Fruit fly (Drosophila melanogaster) whole organism, pupa: ENCODE measurements around the gene Elovl7.

Experiments used
- CG10348 ChIP-seq: fragments of 200-800 bp; sonication (Bioruptor generic); IDR thresholded peaks from 2 replicates; pipeline ENCODE4 v1.3.6; 2022; ENCODE audit warnings: missing biosample characterization, missing genetic modification characterization
- CG12605 ChIP-seq: fragments of 200-800 bp; sonication (Bioruptor generic); IDR thresholded peaks from 2 replicates; pipeline ENCODE4 v1.3.6; 2022; ENCODE audit warnings: missing biosample characterization, missing genetic modification characterization
- CG13204 ChIP-seq: fragments of 200-800 bp; sonication (Bioruptor generic); optimal IDR thresholded peaks from 2 replicates; lab custom pipeline; 2018; ENCODE audit warnings: missing biosample characterization, mild to moderate bottlenecking, missing genetic modification characterization, moderate library complexity
- CG14655 ChIP-seq: fragments of 200-800 bp; sonication (Bioruptor generic); optimal IDR thresholded peaks from 3 replicates; lab custom pipeline; 2017; ENCODE audit warnings: mild to moderate bottlenecking, missing biosample characterization, missing genetic modification reagents, missing genetic modification characterization
- CG15710 ChIP-seq: fragments of 200-800 bp; sonication (Bioruptor generic); optimal IDR thresholded peaks from 2 replicates; lab custom pipeline; 2018; ENCODE audit warnings: missing biosample characterization, mild to moderate bottlenecking, missing genetic modification characterization, moderate library complexity
- CG17806 ChIP-seq: fragments of 200-800 bp; sonication (Bioruptor generic); optimal IDR thresholded peaks from 2 replicates; lab custom pipeline; 2018; ENCODE audit warnings: missing biosample characterization, mild to moderate bottlenecking, missing genetic modification characterization, moderate library complexity
- CG32121 ChIP-seq: fragments of 200-800 bp; sonication (Bioruptor generic); IDR thresholded peaks from 2 replicates; pipeline ENCODE4 v1.3.6; 2022; ENCODE audit warnings: missing biosample characterization, missing genetic modification characterization
- CG34367 ChIP-seq: fragments of 200-800 bp; sonication (Bioruptor generic); optimal IDR thresholded peaks from 2 replicates; lab custom pipeline; 2018; ENCODE audit warnings: missing biosample characterization, mild to moderate bottlenecking, missing genetic modification characterization
- CG4496 ChIP-seq: fragments of 200-800 bp; sonication (Bioruptor generic); IDR thresholded peaks from 3 replicates; pipeline ENCODE4 v1.3.6; 2022; ENCODE audit warnings: missing biosample characterization, missing genetic modification characterization
- CG8159 ChIP-seq: fragments of 200-800 bp; sonication (Bioruptor generic); optimal IDR thresholded peaks from 3 replicates; lab custom pipeline; 2018; ENCODE audit warnings: missing biosample characterization, mild to moderate bottlenecking, missing genetic modification characterization, moderate library complexity
- CG8301 ChIP-seq: fragments of 200-800 bp; sonication (Bioruptor generic); optimal IDR thresholded peaks from 2 replicates; lab custom pipeline; 2018; ENCODE audit warnings: missing biosample characterization, mild to moderate bottlenecking, missing genetic modification characterization
- CG9948 ChIP-seq: fragments of 200-800 bp; sonication (Bioruptor generic); optimal IDR thresholded peaks from 2 replicates; lab custom pipeline; 2018; ENCODE audit warnings: missing biosample characterization, mild to moderate bottlenecking, missing genetic modification characterization, moderate library complexity
- D1 ChIP-seq: fragments of 200-800 bp; sonication (Bioruptor generic); optimal IDR thresholded peaks from 2 replicates; lab custom pipeline; 2018; ENCODE audit warnings: missing biosample characterization, mild to moderate bottlenecking, missing genetic modification characterization, moderate library complexity
- EcR ChIP-seq: fragments of 200-800 bp; sonication (Bioruptor generic); optimal IDR thresholded peaks from 3 replicates; lab custom pipeline; 2019; ENCODE audit warnings: missing biosample characterization, missing genetic modification characterization, mild to moderate bottlenecking, moderate library complexity, missing genetic modification reagents
- Ets98B ChIP-seq: fragments of 200-800 bp; sonication (Bioruptor generic); IDR thresholded peaks from 2 replicates; pipeline ENCODE4 v1.3.6; 2022; ENCODE audit warnings: missing biosample characterization, missing genetic modification characterization
- Pif1A ChIP-seq: fragments of 200-800 bp; sonication (Bioruptor generic); optimal IDR thresholded peaks from 3 replicates; lab custom pipeline; 2016; ENCODE audit warnings: missing biosample characterization, missing genetic modification characterization
- Pif1B ChIP-seq: fragments of 200-800 bp; sonication (Bioruptor generic); optimal IDR thresholded peaks from 3 replicates; lab custom pipeline; 2016; ENCODE audit warnings: missing biosample characterization, missing genetic modification characterization
- Snoo ChIP-seq: fragments of 200-800 bp; sonication (Bioruptor generic); optimal IDR thresholded peaks from 3 replicates; lab custom pipeline; 2017; ENCODE audit warnings: missing biosample characterization, mild to moderate bottlenecking, missing genetic modification characterization, inconsistent platforms
- fd96Ca ChIP-seq: fragments of 200-800 bp; sonication (Bioruptor generic); IDR thresholded peaks from 3 replicates; pipeline ENCODE4 v1.3.6; 2022; ENCODE audit warnings: missing biosample characterization, missing genetic modification characterization
- gl ChIP-seq: fragments of 200-800 bp; sonication (Bioruptor generic); optimal IDR thresholded peaks from 2 replicates; lab custom pipeline; 2018; ENCODE audit warnings: missing biosample characterization, mild to moderate bottlenecking, missing genetic modification characterization
- rn ChIP-seq: fragments of 200-800 bp; sonication (Bioruptor generic); IDR thresholded peaks from 2 replicates; pipeline ENCODE4 v1.3.6; 2022; ENCODE audit warnings: missing biosample characterization, missing genetic modification characterization

Gene Elovl7

DNA sequence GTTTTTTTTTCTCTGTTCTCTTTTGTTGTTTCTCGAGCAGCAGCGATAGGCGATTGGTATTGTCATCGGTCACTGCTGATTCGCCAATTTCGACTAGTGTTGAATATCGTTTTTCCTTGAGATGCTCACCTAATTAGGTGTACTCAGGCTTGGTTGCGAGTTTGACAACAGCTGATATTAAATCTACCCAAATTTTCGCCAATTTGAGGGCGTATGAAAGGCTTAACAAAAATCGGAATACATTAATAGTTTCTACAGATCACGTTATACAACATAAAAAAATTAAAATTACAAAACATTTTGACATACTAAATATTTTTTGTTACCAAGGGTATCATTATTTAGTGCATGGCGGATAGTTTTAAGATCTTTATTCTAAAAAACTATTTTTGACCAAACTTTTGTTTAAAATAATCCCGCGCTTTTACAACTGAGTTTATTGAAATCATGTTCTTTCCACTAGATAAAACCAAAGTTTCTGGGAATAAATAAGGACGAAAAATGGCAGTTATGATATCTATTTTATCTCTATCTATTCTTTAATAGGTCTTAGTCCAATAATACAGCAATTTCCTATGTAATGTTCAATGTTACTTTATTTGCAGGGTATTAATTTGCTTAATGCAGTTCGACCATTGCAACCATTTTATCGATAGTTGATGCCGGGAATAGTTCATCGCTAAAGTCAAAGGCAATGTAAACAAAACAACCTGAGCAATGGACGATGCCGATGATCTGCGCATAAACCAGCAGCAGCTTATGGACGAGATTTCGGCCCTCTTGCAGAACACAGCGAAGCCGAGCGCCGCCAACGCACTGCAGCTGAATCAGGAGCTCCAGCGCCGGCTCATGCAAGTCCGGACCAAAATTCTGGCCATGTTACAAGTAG, 17.7 kb upstream of the Elovl7 start, which contains the start of the genes CG10435 and Pbp95:
TSS of gene CG10435 (minus strand) at position 81 of the 889 bp plus-strand sequence.
TSS of gene Pbp95 (plus strand) at position 671 of the 889 bp plus-strand sequence.
- TF ChIP-seq CG4496 (GFP tag; lab: Robert Waterston, UW) (peak; percentile 66), CG32121 (GFP tag; lab: Robert Waterston, UW) (no peak), CG17806 (tag; lab: Kevin White, UChicago) (peak; percentile 4), rn (0 out of 2 replicates have a peak, but pooled peaks have one; percentile 11), fd96Ca (GFP tag; lab: Robert Waterston, UW) (peak; percentile 69; the same call in 2 of the 3 replicates), Ets98B (GFP tag; lab: Robert Waterston, UW) (peak; percentile 50), Pif1B (GFP tag; lab: Kevin White, UChicago) (no peak), gl (tag; lab: Kevin White, UChicago) (no peak), CG15710 (tag; lab: Kevin White, UChicago) (no peak), EcR (no peak)

DNA sequence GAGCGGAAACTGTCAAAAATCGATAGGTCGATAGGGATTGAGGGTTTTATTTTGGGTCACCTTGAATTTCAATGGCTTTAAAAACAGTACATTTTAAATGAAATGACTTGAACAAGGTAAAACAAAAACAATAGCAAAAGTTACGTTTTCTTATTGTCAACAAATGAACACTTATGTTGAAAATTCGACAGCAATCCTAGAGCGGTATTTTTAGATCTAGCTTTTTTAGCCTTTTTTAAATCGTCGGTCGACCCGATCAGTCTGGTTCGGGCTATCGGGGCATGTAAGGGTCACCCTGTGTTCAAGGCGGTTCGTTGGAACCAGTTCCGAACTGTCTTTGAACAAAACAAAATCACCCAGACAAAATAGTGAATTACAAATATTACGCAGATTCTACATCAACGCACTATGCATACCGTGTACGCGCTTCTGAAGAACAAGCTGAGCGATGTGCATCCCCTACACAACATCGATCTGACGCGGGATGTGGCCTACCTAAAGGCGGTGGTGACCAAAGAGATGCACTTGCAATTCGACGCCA, 13.5 kb upstream of the Elovl7 start, which contains the start of the genes CG11052 and CG3223:
TSS of gene CG11052 (minus strand) at position 218 of the 541 bp plus-strand sequence.
TSS of gene CG3223 (plus strand) at position 321 of the 541 bp plus-strand sequence.
- TF ChIP-seq Snoo = peak; percentile 17
- TF ChIP-seq Ets98B (GFP tag; lab: Robert Waterston, UW) = 0 out of 2 replicates have a peak, but pooled peaks have one; percentile 6
- peak; percentile 36; the same call in 1 of the 3 replicates for TF ChIP-seq CG4496 (GFP tag; lab: Robert Waterston, UW)
- TF ChIP-seq CG34367 (tag; lab: Kevin White, UChicago) = no peak
- peak; percentile 94 for TF ChIP-seq EcR

DNA sequence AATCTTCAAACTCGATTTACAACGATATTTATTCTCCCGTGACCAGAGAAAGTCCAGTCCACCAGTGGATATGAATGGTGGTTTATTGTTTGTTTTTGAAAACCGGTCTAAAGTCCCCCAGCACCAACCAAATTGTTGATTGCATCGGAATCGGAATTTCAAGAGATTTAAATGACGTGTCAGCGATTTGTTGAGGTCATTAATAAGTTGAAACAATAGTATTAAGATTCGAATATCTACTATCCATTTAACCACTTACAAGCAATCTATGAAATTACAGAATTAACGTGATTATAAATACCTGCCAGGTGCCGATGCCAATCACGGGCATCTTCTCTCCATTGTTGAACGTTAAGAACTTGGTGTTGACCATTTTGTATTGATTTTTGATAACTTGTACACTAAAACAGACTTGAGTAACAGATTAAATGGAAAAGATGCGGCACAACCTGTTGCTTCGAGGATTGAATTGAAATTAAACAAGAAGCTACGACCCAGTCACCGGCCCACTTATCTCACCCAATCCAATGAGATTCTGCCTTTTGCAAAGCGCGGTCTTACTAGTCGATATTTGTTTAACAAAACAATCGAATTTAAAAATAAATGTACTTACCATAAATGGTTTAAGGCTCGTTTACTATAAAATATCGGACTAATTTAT, 12.1 kb upstream of the Elovl7 start, which contains the start of gene CG2767:
TSS of gene CG2767 (minus strand) at position 516 of the 661 bp plus-strand sequence.
- TF ChIP-seq Pif1B (GFP tag; lab: Kevin White, UChicago) = no peak
- no peak for TF ChIP-seq gl (tag; lab: Kevin White, UChicago)
- peak; percentile 54 for TF ChIP-seq EcR
- TF ChIP-seq CG12605 (GFP tag; lab: Robert Waterston, UW) = peak; percentile 87
- TF ChIP-seq, all 21 proteins: peak for 2

DNA sequence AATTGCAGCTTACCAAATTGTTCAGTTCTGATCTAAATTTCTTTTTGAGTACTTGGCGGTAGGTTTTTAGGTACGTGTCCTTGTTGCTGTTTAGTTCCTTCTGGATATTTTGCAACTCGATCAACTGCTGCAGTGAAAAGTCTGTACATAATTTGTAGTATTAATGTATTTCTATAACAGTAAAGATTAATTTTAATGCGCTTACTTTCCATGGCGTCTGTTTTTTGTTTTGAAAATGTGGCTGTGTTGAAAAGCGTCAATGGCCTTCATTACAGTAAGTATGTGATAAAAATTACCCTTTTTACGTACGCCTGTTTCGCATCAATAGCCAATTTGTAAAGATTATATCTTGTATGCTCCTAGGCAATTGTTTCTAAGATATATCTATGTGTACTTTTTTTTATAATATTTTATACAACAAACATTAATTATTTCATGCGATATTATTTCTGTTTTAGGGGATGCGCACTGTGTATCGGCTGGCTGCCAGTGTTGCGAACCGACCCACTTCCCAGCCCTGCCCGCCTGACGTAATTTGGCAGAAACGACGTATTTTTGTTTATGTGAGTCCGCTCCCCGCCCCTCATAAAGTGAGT, 5.5 kb upstream of the Elovl7 start, which contains the start of the genes Kmn2 and CG2698:
TSS of gene Kmn2 (minus strand) at position 236 of the 596 bp plus-strand sequence.
TSS of gene CG2698 (plus strand) at position 489 of the 596 bp plus-strand sequence.
- TF ChIP-seq CG9948 (peak; percentile 93), CG32121 (GFP tag; lab: Robert Waterston, UW) (peak; percentile 97), CG4496 (GFP tag; lab: Robert Waterston, UW) (peak; percentile 99), CG8159 (tag; lab: Kevin White, UChicago) (peak; percentile 96), rn (peak; percentile 97), CG17806 (tag; lab: Kevin White, UChicago) (peak; percentile 93), CG34367 (tag; lab: Kevin White, UChicago) (peak; percentile 92), CG10348 (peak; percentile 93), Pif1B (GFP tag; lab: Kevin White, UChicago) (peak; percentile 94), Ets98B (GFP tag; lab: Robert Waterston, UW) (peak; percentile 97), CG13204 (GFP tag; lab: Kevin White, UChicago) (no peak), Pif1A (peak; percentile 93), Snoo (peak; percentile 95), CG8301 (tag; lab: Kevin White, UChicago) (peak; percentile 94), D1 (peak; percentile 80), fd96Ca (GFP tag; lab: Robert Waterston, UW) (peak; percentile 96), CG12605 (GFP tag; lab: Robert Waterston, UW) (peak; percentile 95), CG14655 (GFP tag; lab: Kevin White, UChicago) (peak; percentile 94), EcR (peak; percentile 61), gl (tag; lab: Kevin White, UChicago) (peak; percentile 79), CG15710 (tag; lab: Kevin White, UChicago) (peak; percentile 95)

DNA sequence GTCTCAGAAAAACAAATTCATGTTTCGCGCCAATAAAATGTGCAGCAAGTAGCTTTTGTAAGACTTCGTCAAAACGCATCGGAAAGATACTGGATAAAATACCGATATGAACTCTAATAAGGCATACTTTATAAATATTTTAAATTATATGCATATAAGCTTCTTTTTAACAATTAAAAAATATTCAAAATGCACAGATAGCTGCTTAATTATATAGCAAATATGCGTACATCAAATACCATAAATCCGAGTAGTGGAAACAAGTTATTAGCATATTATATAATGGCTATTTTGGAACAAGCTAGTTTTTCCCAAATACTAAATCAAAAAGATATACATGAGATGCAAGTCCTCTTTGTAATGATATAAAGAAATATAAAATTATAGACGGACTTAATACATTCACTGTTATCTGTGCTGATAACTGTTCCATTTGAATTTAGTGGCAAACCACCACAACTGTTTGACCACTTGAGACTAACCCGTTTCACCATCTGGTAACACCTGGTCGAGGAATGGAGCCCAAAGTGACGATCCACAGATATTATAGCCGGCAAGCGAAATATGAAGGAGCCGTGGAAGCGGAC, 4.0 kb upstream of the Elovl7 start, which contains the start of gene PIG-H:
TSS of gene PIG-H (plus strand) at position 303 of the 587 bp plus-strand sequence.
- TF ChIP-seq CG32121 (GFP tag; lab: Robert Waterston, UW) (no peak), CG8159 (tag; lab: Kevin White, UChicago) (no peak), CG12605 (GFP tag; lab: Robert Waterston, UW) (no peak), fd96Ca (GFP tag; lab: Robert Waterston, UW) (no peak), CG14655 (GFP tag; lab: Kevin White, UChicago) (no peak)
